Fruit fly (Drosophila melanogaster) whole organism, embryonic: ENCODE measurements around the gene CG32040.

Source experiments
- Adf1 ChIP-seq: fragments of 200-800 bp; sonication (Bioruptor generic); IDR thresholded peaks from 2 replicates; pipeline ENCODE4 v1.3.6; 2022; ENCODE audit warnings: missing biosample characterization, missing genetic modification characterization
- Atf6 ChIP-seq: fragments of 200-800 bp; sonication (Bioruptor generic); IDR thresholded peaks from 2 replicates; pipeline ENCODE4 v1.3.6; 2022; ENCODE audit warnings: missing biosample characterization, missing genetic modification characterization
- CG10267 ChIP-seq: fragments of 200-800 bp; sonication (Bioruptor generic); optimal IDR thresholded peaks from 2 replicates; lab custom pipeline; 2018; ENCODE audit warnings: missing biosample characterization, mild to moderate bottlenecking, missing genetic modification characterization, moderate library complexity
- CG10543 ChIP-seq: fragments of 200-800 bp; sonication (Bioruptor generic); optimal IDR thresholded peaks from 3 replicates; lab custom pipeline; 2017; ENCODE audit warnings: missing biosample characterization, mild to moderate bottlenecking, missing genetic modification characterization, moderate library complexity
- CG11504 ChIP-seq: fragments of 200-800 bp; sonication (Bioruptor generic); optimal IDR thresholded peaks from 3 replicates; lab custom pipeline; 2019; ENCODE audit warnings: missing biosample characterization, mild to moderate bottlenecking, missing genetic modification characterization, moderate library complexity
- CG11560 ChIP-seq: fragments of 200-800 bp; sonication (Bioruptor generic); IDR thresholded peaks from 3 replicates; pipeline ENCODE4 v1.3.6; 2022; ENCODE audit warnings: missing biosample characterization, missing genetic modification characterization
- CG11723 ChIP-seq: fragments of 200-800 bp; sonication (Bioruptor generic); optimal IDR thresholded peaks from 2 replicates; lab custom pipeline; 2017; ENCODE audit warnings: missing biosample characterization, mild to moderate bottlenecking, missing genetic modification characterization
- CG12104 ChIP-seq: fragments of 200-800 bp; sonication (Bioruptor generic); optimal IDR thresholded peaks from 3 replicates; lab custom pipeline; 2016; ENCODE audit warnings: missing biosample characterization, missing genetic modification characterization
- CG13287 ChIP-seq: fragments of 200-800 bp; sonication (Bioruptor generic); IDR thresholded peaks from 2 replicates; pipeline ENCODE4 v1.3.6; 2022; ENCODE audit warnings: missing biosample characterization, missing genetic modification characterization; ENCODE audit not compliant: partially characterized antibody
- CG14050 ChIP-seq: fragments of 200-800 bp; sonication (Bioruptor generic); IDR thresholded peaks from 3 replicates; pipeline ENCODE4 v1.3.6; 2022; ENCODE audit warnings: missing biosample characterization, missing genetic modification characterization
- CG16779 ChIP-seq: fragments of 200-800 bp; sonication (Bioruptor generic); IDR thresholded peaks from 2 replicates; pipeline ENCODE4 v1.3.6; 2022; ENCODE audit warnings: missing biosample characterization, missing genetic modification characterization
- CG16863 ChIP-seq: fragments of 200-800 bp; sonication (Bioruptor generic); optimal IDR thresholded peaks from 3 replicates; lab custom pipeline; 2016; ENCODE audit warnings: missing biosample characterization, missing genetic modification characterization
- CG17612 ChIP-seq: fragments of 200-800 bp; sonication (Bioruptor generic); IDR thresholded peaks from 2 replicates; pipeline ENCODE4 v1.3.6; 2022; ENCODE audit warnings: missing biosample characterization, missing genetic modification characterization
- CG17802 ChIP-seq: fragments of 200-800 bp; sonication (Bioruptor generic); optimal IDR thresholded peaks from 2 replicates; lab custom pipeline; 2018; ENCODE audit warnings: missing biosample characterization, mild to moderate bottlenecking, missing genetic modification characterization, moderate library complexity
- CG17829 ChIP-seq: fragments of 200-800 bp; optimal IDR thresholded peaks from 2 replicates; lab custom pipeline; 2019; ENCODE audit warnings: missing biosample characterization, mild to moderate bottlenecking, missing genetic modification characterization, moderate library complexity
- CG2120 ChIP-seq: fragments of 200-800 bp; sonication (Bioruptor generic); optimal IDR thresholded peaks from 3 replicates; lab custom pipeline; 2016; ENCODE audit warnings: missing biosample characterization, missing genetic modification characterization
- CG2199 ChIP-seq: fragments of 200-800 bp; sonication (Bioruptor generic); IDR thresholded peaks from 3 replicates; pipeline ENCODE4 v1.3.6; 2022; ENCODE audit warnings: missing biosample characterization, missing genetic modification characterization
- CG7987 ChIP-seq: fragments of 200-800 bp; sonication (Bioruptor generic); optimal IDR thresholded peaks from 2 replicates; lab custom pipeline; 2018; ENCODE audit warnings: missing biosample characterization, mild to moderate bottlenecking, missing genetic modification characterization, moderate library complexity
- Camta ChIP-seq: fragments of 200-800 bp; sonication (Bioruptor generic); optimal IDR thresholded peaks from 2 replicates; lab custom pipeline; 2016; ENCODE audit warnings: missing biosample characterization, missing genetic modification characterization
- Dip3 ChIP-seq: fragments of 200-800 bp; sonication (Bioruptor generic); optimal IDR thresholded peaks from 3 replicates; lab custom pipeline; 2016; ENCODE audit warnings: missing biosample characterization, missing genetic modification characterization
- Doc2 ChIP-seq: fragments of 200-800 bp; sonication (Bioruptor generic); IDR thresholded peaks from 2 replicates; pipeline ENCODE4 v1.3.6; 2022; ENCODE audit warnings: missing biosample characterization, missing genetic modification characterization
- Dp ChIP-seq: fragments of 200-800 bp; sonication (Bioruptor generic); optimal IDR thresholded peaks from 2 replicates; lab custom pipeline; 2018; ENCODE audit warnings: missing biosample characterization, mild to moderate bottlenecking, missing genetic modification characterization, moderate library complexity
- Dref ChIP-seq: fragments of 200-800 bp; sonication (Bioruptor generic); IDR thresholded peaks from 2 replicates; pipeline ENCODE4 v1.3.6; 2022; ENCODE audit warnings: missing biosample characterization, missing genetic modification characterization
- Lim3 ChIP-seq: fragments of 200-800 bp; sonication (Bioruptor generic); IDR thresholded peaks from 2 replicates; pipeline ENCODE4 v1.3.6; 2022; ENCODE audit warnings: missing biosample characterization, missing genetic modification characterization
- Lpt ChIP-seq: fragments of >200 bp; optimal IDR thresholded peaks from 2 replicates; lab custom pipeline; 2018; ENCODE audit warnings: missing biosample characterization, missing genetic modification characterization
- Myb ChIP-seq: fragments of 200-800 bp; sonication (Bioruptor generic); optimal IDR thresholded peaks from 2 replicates; lab custom pipeline; 2016; ENCODE audit warnings: missing biosample characterization, missing genetic modification characterization
- PHDP ChIP-seq: fragments of 200-800 bp; sonication (Bioruptor generic); optimal IDR thresholded peaks from 3 replicates; lab custom pipeline; 2018; ENCODE audit warnings: missing biosample characterization, mild to moderate bottlenecking, missing genetic modification characterization, moderate library complexity
- Rx ChIP-seq: fragments of 200-800 bp; sonication (Bioruptor generic); IDR thresholded peaks from 2 replicates; pipeline ENCODE4 v1.3.6; 2022; ENCODE audit warnings: missing biosample characterization, missing genetic modification characterization
- Scr ChIP-seq: fragments of 200-800 bp; sonication (Bioruptor generic); IDR thresholded peaks from 2 replicates; pipeline ENCODE4 v1.3.6; 2022; ENCODE audit warnings: missing biosample characterization, missing genetic modification characterization; ENCODE audit not compliant: partially characterized antibody
- Sin3A ChIP-seq: fragments of >200 bp; optimal IDR thresholded peaks from 2 replicates; lab custom pipeline; 2018
- Sox100B ChIP-seq: fragments of 200-800 bp; sonication (Bioruptor generic); optimal IDR thresholded peaks from 3 replicates; lab custom pipeline; 2018; ENCODE audit warnings: missing biosample characterization, mild to moderate bottlenecking, missing genetic modification characterization
- Stat92E ChIP-seq, 3 experiments: fragments of >200 bp in 2 of 3; fragments of 200-800 bp in 1 of 3; sonication (Bioruptor generic) in 1 of 3; optimal IDR thresholded peaks; 2 replicates each; lab custom pipeline; 2017 to 2019; ENCODE audit warnings: missing biosample characterization in 3 of 3, missing genetic modification characterization in 3 of 3, mild to moderate bottlenecking in 1 of 3, moderate library complexity in 1 of 3
- abd-A ChIP-seq: fragments of 200-800 bp; sonication (Bioruptor generic); optimal IDR thresholded peaks from 3 replicates; lab custom pipeline; 2019; ENCODE audit warnings: missing biosample characterization, mild to moderate bottlenecking, missing genetic modification characterization, moderate library complexity
- ac ChIP-seq: fragments of 200-800 bp; sonication (Bioruptor generic); optimal IDR thresholded peaks from 3 replicates; lab custom pipeline; 2017; ENCODE audit warnings: missing biosample characterization, mild to moderate bottlenecking, missing genetic modification characterization
- ap ChIP-seq: fragments of 200-800 bp; sonication (Bioruptor generic); IDR thresholded peaks from 2 replicates; pipeline ENCODE4 v1.3.6; 2022; ENCODE audit warnings: missing biosample characterization, missing genetic modification characterization
- ash1 ChIP-seq: fragments of 200-800 bp; sonication (Bioruptor generic); optimal IDR thresholded peaks from 2 replicates; lab custom pipeline; 2018; ENCODE audit warnings: missing biosample characterization, mild to moderate bottlenecking, missing genetic modification characterization
- bcd ChIP-seq: fragments of 200-800 bp; sonication (Bioruptor generic); optimal IDR thresholded peaks from 2 replicates; lab custom pipeline; 2017; ENCODE audit warnings: missing biosample characterization, mild to moderate bottlenecking, missing genetic modification characterization
- bowl ChIP-seq: fragments of 200-800 bp; sonication (Bioruptor generic); IDR thresholded peaks from 2 replicates; pipeline ENCODE4 v1.3.6; 2022; ENCODE audit warnings: missing biosample characterization, missing genetic modification characterization
- chinmo ChIP-seq: fragments of 200-800 bp; sonication (Bioruptor generic); IDR thresholded peaks from 4 replicates; pipeline ENCODE4 v1.3.6; 2022; ENCODE audit warnings: missing biosample characterization, missing genetic modification characterization; ENCODE audit not compliant: partially characterized antibody
- cwo ChIP-seq: fragments of 200-800 bp; sonication (Bioruptor generic); optimal IDR thresholded peaks from 3 replicates; lab custom pipeline; 2017; ENCODE audit warnings: missing biosample characterization, missing genetic modification characterization, mild to moderate bottlenecking, moderate library complexity, missing genetic modification reagents
- en ChIP-seq: fragments of 200-800 bp; sonication (Bioruptor generic); optimal IDR thresholded peaks from 2 replicates; lab custom pipeline; 2016; ENCODE audit warnings: missing biosample characterization, missing genetic modification characterization
- fu2 ChIP-seq: fragments of 200-800 bp; sonication (Bioruptor generic); optimal IDR thresholded peaks from 2 replicates; lab custom pipeline; 2016; ENCODE audit warnings: missing biosample characterization, missing genetic modification characterization
- grn ChIP-seq: fragments of 200-800 bp; sonication (Bioruptor generic); optimal IDR thresholded peaks from 3 replicates; lab custom pipeline; 2017; ENCODE audit warnings: missing biosample characterization, missing genetic modification characterization
- lab ChIP-seq: fragments of 200-800 bp; sonication (Bioruptor generic); optimal IDR thresholded peaks from 3 replicates; lab custom pipeline; 2017; ENCODE audit warnings: missing biosample characterization, missing genetic modification characterization, mild to moderate bottlenecking, moderate library complexity, missing genetic modification reagents
- onecut ChIP-seq: fragments of 200-800 bp; sonication (Bioruptor generic); IDR thresholded peaks from 2 replicates; pipeline ENCODE4 v1.3.6; 2022; ENCODE audit warnings: missing biosample characterization, missing genetic modification characterization
- sens ChIP-seq: fragments of 200-800 bp; sonication (Bioruptor generic); peaks from one replicate; lab custom pipeline; 2016; ENCODE audit warnings: missing biosample characterization, missing genetic modification characterization
- sens-2 ChIP-seq: fragments of 200-800 bp; sonication (Bioruptor generic); IDR thresholded peaks from 2 replicates; pipeline ENCODE4 v1.3.6; 2022; ENCODE audit warnings: missing biosample characterization, missing genetic modification characterization
- sr ChIP-seq: fragments of 200-800 bp; sonication (Bioruptor generic); IDR thresholded peaks from 3 replicates; pipeline ENCODE4 v1.3.6; 2022; ENCODE audit warnings: missing biosample characterization, missing genetic modification characterization
- tx ChIP-seq: fragments of 200-800 bp; sonication (Bioruptor generic); optimal IDR thresholded peaks from 2 replicates; lab custom pipeline; 2016; ENCODE audit warnings: missing biosample characterization, missing genetic modification characterization

CG32040 gene

dm6 chr3L:9377198-9378035 is 23.6 kb downstream of the CG32040 start, which contains the start of gene Hsp26 (continued):
- TF ChIP-seq CG17802 (tag; lab: Kevin White, UChicago) (peak; percentile 27), lab (GFP tag; lab: Kevin White, UChicago) (peak; percentile 91), cwo (GFP tag; lab: Kevin White, UChicago) (peak; percentile 75), CG7987 (peak; percentile 43), grn (GFP tag; lab: Kevin White, UChicago) (peak; percentile 18), Camta (peak; percentile 87), CG11560 (tag; lab: Robert Waterston, UW) (0 out of 3 replicates have a peak, but pooled peaks have one; percentile 29), sr (GFP tag; lab: Robert Waterston, UW) (no peak), CG16863 (GFP tag; lab: Kevin White, UChicago) (peak; percentile 88), bowl (GFP tag; lab: Robert Waterston, UW) (peak; percentile 71; the same call in 1 of the 2 replicates), chinmo (GFP tag; lab: Robert Waterston, UW) (peak; percentile 86; the same call in 2 of the 4 replicates), Lim3 (no peak), Stat92E (GFP tag; optimal IDR thresholded peaks at IDR 0.05; lab: Kevin White, UChicago) (peak in 1 of 3 experiments; percentile 59), Sin3A (lab: Kevin White, UChicago) (no peak), Sox100B (peak; percentile 67), CG10543 (GFP tag; lab: Kevin White, UChicago) (peak; percentile 9), CG17829 (tag; lab: Kevin White, UChicago) (peak; percentile 89), en (peak; percentile 88), CG17612 (GFP tag; lab: Robert Waterston, UW) (peak; percentile 56; the same call in 1 of the 2 replicates), onecut (GFP tag; lab: Robert Waterston, UW) (peak; percentile 67), Adf1 (GFP tag; lab: Robert Waterston, UW) (peak; percentile 56), CG16779 (GFP tag; lab: Robert Waterston, UW) (no peak; the same call in 1 of the 2 replicates), CG11723 (GFP tag; lab: Kevin White, UChicago) (peak; percentile 59), CG13287 (GFP tag; lab: Robert Waterston, UW) (no peak; the same call in 1 of the 2 replicates), Dref (GFP tag; lab: Robert Waterston, UW) (no peak), CG12104 (peak; percentile 45), sens (GFP tag; lab: Kevin White, UChicago) (peak; percentile 99), Dip3 (peak; percentile 81), ac (GFP tag; lab: Kevin White, UChicago) (no peak), CG2199 (0 out of 3 replicates have a peak, but pooled peaks have one; percentile 32), abd-A (tag; lab: Kevin White, UChicago) (no peak), CG11504 (tag; lab: Kevin White, UChicago) (peak; percentile 84), Doc2 (GFP tag; lab: Robert Waterston, UW) (no peak), Scr (GFP tag; lab: Robert Waterston, UW) (no peak), CG2120 (GFP tag; lab: Kevin White, UChicago) (peak; percentile 92), sens-2 (GFP tag; lab: Robert Waterston, UW) (peak; percentile 73), ash1 (GFP tag; lab: Kevin White, UChicago) (no peak), Lpt (GFP tag; lab: Kevin White, UChicago) (no peak), Myb (GFP tag; lab: Kevin White, UChicago) (peak; percentile 71), CG14050 (GFP tag; lab: Robert Waterston, UW) (peak; percentile 86), PHDP (tag; lab: Kevin White, UChicago) (peak; percentile 90), Dp (GFP tag; lab: Kevin White, UChicago) (no peak), Rx (GFP tag; lab: Robert Waterston, UW) (peak; percentile 27; the same call in 1 of the 2 replicates), bcd (peak; percentile 84), CG10267 (peak; percentile 77), fu2 (GFP tag; lab: Kevin White, UChicago) (peak; percentile 83), Atf6 (GFP tag; lab: Robert Waterston, UW) (peak; percentile 92), ap (peak; percentile 83), tx (GFP tag; lab: Kevin White, UChicago) (peak; percentile 62)
